Fruit fly (Drosophila melanogaster) whole organism, adult: Measurements from ENCODE around the gene CG7164.
"Not testable (repeated sequence)": the region's sequence is repeated elsewhere in the genome, so short reads cannot be mapped to it uniquely, and the experiment has no call there.

ENCODE experiments used
- CG11617 ChIP-seq: fragments of 200-800 bp; sonication (Bioruptor generic); optimal IDR thresholded peaks from 2 replicates; lab custom pipeline; 2017; ENCODE audit warnings: mild to moderate bottlenecking, missing biosample characterization, missing genetic modification reagents, missing genetic modification characterization
- CG12768 ChIP-seq: fragments of 200-800 bp; sonication (Bioruptor generic); optimal IDR thresholded peaks from 2 replicates; lab custom pipeline; 2017; ENCODE audit warnings: missing biosample characterization, missing genetic modification characterization, mild to moderate bottlenecking, moderate library complexity, missing genetic modification reagents
- CG14711 ChIP-seq: fragments of 200-800 bp; sonication (Bioruptor generic); optimal IDR thresholded peaks from 2 replicates; lab custom pipeline; 2018; ENCODE audit warnings: missing biosample characterization, mild to moderate bottlenecking, missing genetic modification characterization, moderate library complexity
- CG1620 ChIP-seq: fragments of 200-800 bp; sonication (Bioruptor generic); optimal IDR thresholded peaks from 2 replicates; lab custom pipeline; 2016; ENCODE audit warnings: missing biosample characterization, missing genetic modification characterization
- CG33017 ChIP-seq: fragments of 200-800 bp; sonication (Bioruptor generic); optimal IDR thresholded peaks from 2 replicates; lab custom pipeline; 2018; ENCODE audit warnings: missing biosample characterization, mild to moderate bottlenecking, missing genetic modification characterization, moderate library complexity
- CG5204 ChIP-seq: fragments of 200-800 bp; sonication (Bioruptor generic); optimal IDR thresholded peaks from 2 replicates; lab custom pipeline; 2016; ENCODE audit warnings: missing biosample characterization, missing genetic modification characterization
- CG7045 ChIP-seq: fragments of 200-800 bp; sonication (Bioruptor generic); optimal IDR thresholded peaks from 2 replicates; lab custom pipeline; 2017; ENCODE audit warnings: missing biosample characterization, mild to moderate bottlenecking, missing genetic modification characterization
- CG7101 ChIP-seq: fragments of 200-800 bp; sonication (Bioruptor generic); optimal IDR thresholded peaks from 2 replicates; lab custom pipeline; 2018; ENCODE audit warnings: missing biosample characterization, mild to moderate bottlenecking, missing genetic modification characterization, moderate library complexity
- Clk ChIP-seq: fragments of 200-800 bp; sonication (Bioruptor generic); optimal IDR thresholded peaks from 2 replicates; lab custom pipeline; 2017; ENCODE audit warnings: missing biosample characterization, missing genetic modification characterization
- Crg-1 ChIP-seq: fragments of 200-800 bp; sonication (Bioruptor generic); optimal IDR thresholded peaks from 2 replicates; lab custom pipeline; 2016; ENCODE audit warnings: missing biosample characterization, missing genetic modification characterization
- Hr96 ChIP-seq: fragments of 200-800 bp; sonication (Bioruptor generic); optimal IDR thresholded peaks from 2 replicates; lab custom pipeline; 2016; ENCODE audit warnings: missing biosample characterization, missing genetic modification characterization
- Mnt ChIP-seq: fragments of 200-800 bp; sonication (Bioruptor generic); optimal IDR thresholded peaks from 2 replicates; lab custom pipeline; 2016; ENCODE audit warnings: missing biosample characterization, mild to moderate bottlenecking, missing genetic modification characterization
- bab1 ChIP-seq: fragments of 200-800 bp; sonication (Bioruptor generic); optimal IDR thresholded peaks from 3 replicates; lab custom pipeline; 2019; ENCODE audit warnings: missing biosample characterization, mild to moderate bottlenecking, missing genetic modification characterization, moderate library complexity
- cic ChIP-seq: fragments of 200-800 bp; sonication (Bioruptor generic); optimal IDR thresholded peaks from 2 replicates; lab custom pipeline; 2017; ENCODE audit warnings: missing biosample characterization, mild to moderate bottlenecking, missing genetic modification characterization, moderate library complexity
- cnc ChIP-seq, 2 experiments: fragments of >200 bp; optimal IDR thresholded peaks; 2 replicates each; lab custom pipeline; 2017
- kay ChIP-seq: fragments of 200-800 bp; sonication (Bioruptor generic); peaks from one replicate; lab custom pipeline; 2016; ENCODE audit warnings: missing biosample characterization, missing genetic modification characterization, borderline replicate concordance
- ovo ChIP-seq: fragments of 200-800 bp; sonication (Bioruptor generic); optimal IDR thresholded peaks from 2 replicates; lab custom pipeline; 2016; ENCODE audit warnings: missing biosample characterization, missing genetic modification characterization
- pad ChIP-seq: fragments of 200-800 bp; sonication (Bioruptor generic); optimal IDR thresholded peaks from 3 replicates; lab custom pipeline; 2017; ENCODE audit warnings: missing biosample characterization, missing genetic modification characterization, mild to moderate bottlenecking, moderate library complexity, missing genetic modification reagents
- tj ChIP-seq: fragments of 200-800 bp; sonication (Bioruptor generic); optimal IDR thresholded peaks from 3 replicates; lab custom pipeline; 2017; ENCODE audit warnings: missing biosample characterization, mild to moderate bottlenecking, missing genetic modification characterization, moderate library complexity
- toe ChIP-seq: fragments of 200-800 bp; sonication (Bioruptor generic); optimal IDR thresholded peaks from 2 replicates; lab custom pipeline; 2016; ENCODE audit warnings: missing biosample characterization, missing genetic modification characterization

The CG7164 gene

DNA sequence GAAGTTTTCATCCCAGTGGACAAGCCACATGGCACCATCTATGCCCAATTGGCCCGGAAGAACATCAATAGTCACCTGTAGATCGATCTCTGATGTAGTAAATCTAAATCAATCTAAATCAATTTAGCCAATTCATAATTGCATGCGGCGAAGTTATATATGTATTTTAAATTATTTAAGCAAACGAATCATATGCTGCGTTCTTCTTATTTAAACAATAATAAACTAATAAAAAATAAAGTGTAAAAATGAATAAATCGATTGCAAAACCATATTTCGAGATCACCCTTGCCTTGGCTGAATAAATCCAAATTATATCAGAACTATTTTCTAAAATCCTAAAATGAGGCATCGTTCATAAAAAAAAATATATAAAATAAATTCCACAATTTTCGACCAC is at the start of gene CG7164:
CG7164 (plus strand) TSS at position 301 of the 400 bp plus-strand sequence.
- no peak for TF ChIP-seq CG1620 (GFP tag; lab: Kevin White, UChicago)
- no peak for TF ChIP-seq CG11617 (GFP tag; lab: Kevin White, UChicago)
- TF ChIP-seq bab1 (GFP tag; lab: Kevin White, UChicago) = no peak
- TF ChIP-seq tj (GFP tag; lab: Kevin White, UChicago) = no peak
- TF ChIP-seq Crg-1 (GFP tag; lab: Kevin White, UChicago) = no peak
- TF ChIP-seq kay = no peak
- no peak for TF ChIP-seq Clk (GFP tag; lab: Kevin White, UChicago)
- no peak for TF ChIP-seq toe (GFP tag; lab: Kevin White, UChicago)
- no peak for TF ChIP-seq pad

DNA sequence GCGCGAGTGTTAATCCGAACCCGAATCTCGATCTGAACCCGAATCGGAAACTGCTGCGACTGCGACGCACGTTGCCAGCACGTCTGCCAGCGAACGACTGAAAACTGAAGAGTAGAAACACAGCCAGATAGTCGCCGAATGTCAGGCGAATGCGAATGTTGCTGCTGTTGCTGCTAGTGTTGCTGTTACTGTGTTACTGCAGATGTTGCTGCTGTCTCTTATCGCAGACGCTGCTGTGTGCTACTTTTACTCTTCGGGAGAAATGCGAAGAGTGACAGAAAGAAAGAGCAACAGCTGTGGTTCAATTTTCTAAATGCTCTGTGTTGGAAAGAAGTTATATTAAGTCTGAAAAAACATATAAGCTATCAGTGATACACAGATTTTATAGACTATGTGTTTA is 48.7 kb upstream of the CG7164 start, which contains the start of gene CG13796:
CG13796 (minus strand) TSS at position 101 of the 400 bp plus-strand sequence.
- TF ChIP-seq kay; CG11617 (GFP tag; lab: Kevin White, UChicago); cnc (optimal IDR thresholded peaks at IDR 0.05; lab: Kevin White, UChicago): not testable (repeated sequence)

- TF ChIP-seq CG5204 (GFP tag; lab: Kevin White, UChicago); cnc (optimal IDR thresholded peaks at IDR 0.05; lab: Kevin White, UChicago); cic (GFP tag; lab: Kevin White, UChicago): not testable (repeated sequence)
Measured at dm6 chr2L:7738709-7739108, 42.6 kb upstream of the CG7164 start, which contains the start of gene CG31904. TSS of gene CG31904 (minus strand) at chr2L:7738809.

DNA sequence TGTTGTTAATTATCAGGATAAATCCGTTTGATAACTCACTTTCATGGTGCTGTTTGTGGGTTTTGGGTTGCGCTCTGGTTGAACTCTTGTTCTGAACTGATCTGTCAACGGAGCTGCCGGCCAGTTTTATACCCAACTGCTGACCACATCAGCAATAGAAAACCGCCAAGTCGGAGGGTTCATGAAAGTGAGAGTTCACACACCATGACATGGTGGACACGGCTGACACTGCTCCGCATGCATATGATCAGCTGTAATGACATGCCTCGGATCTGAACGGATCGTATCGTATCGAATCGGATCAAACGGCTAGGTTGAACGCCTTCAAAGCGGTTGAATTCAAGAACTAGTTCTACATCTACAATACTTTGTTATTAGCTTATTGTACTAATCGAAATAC is 39.8 kb upstream of the CG7164 start, which contains the start of gene Acp1:
Acp1 (minus strand) TSS at position 101 of the 400 bp plus-strand sequence.
- no peak for TF ChIP-seq CG12768 (GFP tag; lab: Kevin White, UChicago)
- TF ChIP-seq Mnt (GFP tag; lab: Kevin White, UChicago) = no peak
- TF ChIP-seq CG7045 (GFP tag; lab: Kevin White, UChicago) = no peak
- TF ChIP-seq CG5204 (GFP tag; lab: Kevin White, UChicago) = no peak

DNA sequence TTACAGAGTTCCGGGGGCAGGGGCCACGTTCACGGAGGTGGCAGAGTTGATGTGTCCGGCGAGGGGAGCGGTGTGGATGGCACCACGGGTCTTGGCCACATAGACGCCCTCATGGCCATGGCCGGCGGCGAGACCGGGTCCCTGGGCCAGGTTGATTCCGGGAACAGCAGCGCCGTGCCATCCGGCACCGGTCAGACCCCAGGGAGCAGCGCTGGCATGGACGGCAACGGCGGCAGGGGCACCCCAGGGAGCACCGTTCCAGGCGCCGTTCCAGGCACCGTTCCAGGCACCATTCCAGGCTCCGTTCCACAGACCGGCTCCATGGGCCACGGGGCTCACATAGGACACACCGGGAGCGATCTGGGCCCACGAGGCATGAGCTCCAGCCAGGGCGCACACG is 37.1 kb upstream of the CG7164 start:
- TF ChIP-seq Mnt (GFP tag; lab: Kevin White, UChicago) (no peak), Clk (GFP tag; lab: Kevin White, UChicago) (no peak), Hr96 (no peak), cic (GFP tag; lab: Kevin White, UChicago) (no peak), Crg-1 (GFP tag; lab: Kevin White, UChicago) (no peak), kay (no peak), pad (no peak), CG7045 (GFP tag; lab: Kevin White, UChicago) (no peak), cnc (optimal IDR thresholded peaks at IDR 0.05; lab: Kevin White, UChicago) (no peak), CG1620 (GFP tag; lab: Kevin White, UChicago) (no peak), CG5204 (GFP tag; lab: Kevin White, UChicago) (no peak), CG12768 (GFP tag; lab: Kevin White, UChicago) (no peak), ovo (GFP tag; lab: Kevin White, UChicago) (no peak), toe (GFP tag; lab: Kevin White, UChicago) (no peak), tj (GFP tag; lab: Kevin White, UChicago) (no peak), CG33017 (tag; lab: Kevin White, UChicago) (no peak), CG7101 (tag; lab: Kevin White, UChicago) (no peak), CG11617 (GFP tag; lab: Kevin White, UChicago) (no peak), CG14711 (tag; lab: Kevin White, UChicago) (no peak), bab1 (GFP tag; lab: Kevin White, UChicago) (no peak)

DNA sequence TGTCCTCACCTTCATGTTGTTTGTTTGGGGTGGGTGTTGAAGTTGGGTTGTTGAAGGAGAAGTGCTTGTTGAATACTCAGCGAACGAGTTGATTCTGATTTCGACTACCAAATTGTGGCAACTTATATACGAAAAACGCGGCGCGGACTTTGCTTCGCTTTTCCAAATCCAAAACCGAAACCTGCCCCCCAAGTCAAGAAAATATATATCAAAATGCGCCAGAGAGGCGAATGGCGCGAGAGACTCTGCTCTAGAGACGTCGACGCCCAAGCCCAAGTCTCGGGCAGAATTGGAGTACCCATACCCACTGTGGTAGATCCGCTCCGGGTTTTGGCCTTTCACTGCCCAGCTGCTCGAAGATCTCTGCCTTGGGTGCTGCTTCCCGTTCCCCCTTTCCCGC is 36.5 kb upstream of the CG7164 start, which contains the start of gene CG7214:
CG7214 (minus strand) TSS at position 101 of the 400 bp plus-strand sequence.
- TF ChIP-seq bab1 (GFP tag; lab: Kevin White, UChicago) (no peak), Crg-1 (GFP tag; lab: Kevin White, UChicago) (no peak), pad (no peak), tj (GFP tag; lab: Kevin White, UChicago) (no peak), ovo (GFP tag; lab: Kevin White, UChicago) (no peak), CG7101 (tag; lab: Kevin White, UChicago) (no peak), CG33017 (tag; lab: Kevin White, UChicago) (no peak), cnc (optimal IDR thresholded peaks at IDR 0.05; lab: Kevin White, UChicago) (no peak), kay (no peak), CG11617 (GFP tag; lab: Kevin White, UChicago) (no peak), CG12768 (GFP tag; lab: Kevin White, UChicago) (no peak), Hr96 (no peak), toe (GFP tag; lab: Kevin White, UChicago) (no peak)

dm6 chr2L:7746975-7747374 is 34.3 kb upstream of the CG7164 start, which contains the start of gene ATPsynGL:
TSS of gene ATPsynGL (plus strand) at chr2L:7747275.
- TF ChIP-seq CG33017 (tag; lab: Kevin White, UChicago) (no peak), toe (GFP tag; lab: Kevin White, UChicago) (no peak), cnc (optimal IDR thresholded peaks at IDR 0.05; lab: Kevin White, UChicago) (no peak), CG7101 (tag; lab: Kevin White, UChicago) (no peak), Clk (GFP tag; lab: Kevin White, UChicago) (no peak), Crg-1 (GFP tag; lab: Kevin White, UChicago) (no peak), bab1 (GFP tag; lab: Kevin White, UChicago) (no peak), CG1620 (GFP tag; lab: Kevin White, UChicago) (no peak)
